Worm (Caenorhabditis elegans): ENCODE results near the gene C25H3.3.

ce11 chrII:5698254-5698653 lies 4.3 kb downstream of the C25H3.3 start:
- TF ChIP-seq him-1 (tag; optimal IDR thresholded peaks at IDR 0.05) = no peak
- TF ChIP-seq dao-5 (tag; optimal IDR thresholded peaks at IDR 0.05) = no peak

Measured in whole organism, L4/young adult.